Worm (Caenorhabditis elegans) whole organism, L1 larva: ENCODE results near the gene cest-7.

Experiments used
- C34B4.2 ChIP-seq: sonication (generic microtip); optimal IDR thresholded peaks from 2 replicates; lab custom pipeline; 2017; ENCODE audit warnings: mild to moderate bottlenecking, missing genetic modification characterization, missing compliant biosample characterization
- alr-1 ChIP-seq: fragments of 200-800 bp; sonication (Bioruptor generic); optimal IDR thresholded peaks from 2 replicates; lab custom pipeline; 2018; ENCODE audit warnings: borderline replicate concordance, mild to moderate bottlenecking, missing genetic modification characterization, missing compliant biosample characterization
- aly-2 ChIP-seq: fragments of 150-350 bp; optimal IDR thresholded peaks from 2 replicates; lab custom pipeline; 2014; ENCODE audit warnings: missing biosample characterization, missing genetic modification characterization
- ama-1 ChIP-seq: fragments of 150-350 bp; optimal IDR thresholded peaks from 2 replicates; lab custom pipeline; 2014
- blmp-1 ChIP-seq: fragments of 150-350 bp; optimal IDR thresholded peaks from 2 replicates; lab custom pipeline; 2014; ENCODE audit warnings: missing biosample characterization, missing genetic modification characterization
- ceh-63 ChIP-seq: fragments of 200-800 bp; sonication (Bioruptor generic); optimal IDR thresholded peaks from 2 replicates; lab custom pipeline; 2018; ENCODE audit warnings: mild to moderate bottlenecking, missing genetic modification characterization, missing compliant biosample characterization
- ces-1 ChIP-seq: fragments of 150-350 bp; optimal IDR thresholded peaks from 2 replicates; lab custom pipeline; 2014; ENCODE audit warnings: missing biosample characterization, missing genetic modification reagents, missing genetic modification characterization
- egl-27 ChIP-seq, 2 experiments: fragments of 150-350 bp in 1 of 2; sonication (generic microtip); optimal IDR thresholded peaks; 3 replicates each; lab custom pipeline; 2017 to 2018; ENCODE audit warnings: missing biosample characterization in 2 of 2, missing genetic modification characterization in 2 of 2, missing genetic modification reagents in 2 of 2
- elt-3 ChIP-seq, 6 experiments: fragments of 150-350 bp in 1 of 6; sonication (generic microtip); optimal IDR thresholded peaks; 2 replicates each; lab custom pipeline; 2017 to 2018; ENCODE audit warnings: missing biosample characterization in 6 of 6, missing genetic modification characterization in 6 of 6, inconsistent platforms in 1 of 6
- fkh-10 ChIP-seq: sonication (generic microtip); optimal IDR thresholded peaks from 2 replicates; lab custom pipeline; 2017; ENCODE audit warnings: missing biosample characterization, missing genetic modification reagents, missing genetic modification characterization
- fkh-4 ChIP-seq: sonication (generic microtip); optimal IDR thresholded peaks from 2 replicates; lab custom pipeline; 2016; ENCODE audit warnings: missing compliant biosample characterization, missing genetic modification characterization, borderline replicate concordance
- fkh-8 ChIP-seq: sonication (generic microtip); optimal IDR thresholded peaks from 2 replicates; lab custom pipeline; 2016; ENCODE audit warnings: mild to moderate bottlenecking, missing genetic modification characterization, missing compliant biosample characterization
- lin-13 ChIP-seq: fragments of 150-350 bp; optimal IDR thresholded peaks from 2 replicates; lab custom pipeline; 2014; ENCODE audit warnings: missing biosample characterization, missing genetic modification reagents, missing genetic modification characterization
- lin-14 ChIP-seq: fragments of 200-800 bp; sonication (Bioruptor generic); optimal IDR thresholded peaks from 2 replicates; lab custom pipeline; 2018; ENCODE audit warnings: mild to moderate bottlenecking, missing genetic modification characterization, moderate library complexity, missing compliant biosample characterization
- mab-9 ChIP-seq: fragments of 200-800 bp; sonication (Bioruptor generic); IDR thresholded peaks from 2 replicates; pipeline ENCODE4 v1.3.6; 2022; ENCODE audit warnings: missing genetic modification reagents, missing genetic modification characterization, missing compliant biosample characterization
- mep-1 ChIP-seq: fragments of 150-350 bp; optimal IDR thresholded peaks from 2 replicates; lab custom pipeline; 2014; ENCODE audit warnings: missing biosample characterization, missing genetic modification characterization
- nhr-11 ChIP-seq: fragments of 150-350 bp; optimal IDR thresholded peaks from 2 replicates; lab custom pipeline; 2014; ENCODE audit warnings: missing biosample characterization, missing genetic modification characterization
- nhr-20 ChIP-seq: sonication (generic microtip); optimal IDR thresholded peaks from 2 replicates; lab custom pipeline; 2016; ENCODE audit warnings: mild to moderate bottlenecking, missing genetic modification characterization, missing compliant biosample characterization
- nhr-28 ChIP-seq: fragments of 150-350 bp; optimal IDR thresholded peaks from 2 replicates; lab custom pipeline; 2014; ENCODE audit warnings: missing biosample characterization, missing genetic modification characterization
- nhr-71 ChIP-seq: sonication (generic microtip); optimal IDR thresholded peaks from 2 replicates; lab custom pipeline; 2016; ENCODE audit warnings: mild to moderate bottlenecking, missing genetic modification characterization, moderate library complexity, missing compliant biosample characterization
- nhr-76 ChIP-seq: sonication (generic microtip); optimal IDR thresholded peaks from 2 replicates; lab custom pipeline; 2017; ENCODE audit warnings: missing biosample characterization, missing genetic modification characterization
- nhr-90 ChIP-seq: sonication (generic microtip); optimal IDR thresholded peaks from 2 replicates; lab custom pipeline; 2016; ENCODE audit warnings: mild to moderate bottlenecking, missing genetic modification characterization, missing compliant biosample characterization; ENCODE audit not compliant: poor library complexity
- pax-3 ChIP-seq: fragments of 200-800 bp; sonication (Bioruptor generic); optimal IDR thresholded peaks from 2 replicates; lab custom pipeline; 2018; ENCODE audit warnings: mild to moderate bottlenecking, missing genetic modification characterization, moderate library complexity, missing compliant biosample characterization
- pqm-1 ChIP-seq: sonication (generic microtip); optimal IDR thresholded peaks from 3 replicates; lab custom pipeline; 2017; ENCODE audit warnings: missing biosample characterization, missing genetic modification characterization
- rnt-1 ChIP-seq: sonication (generic microtip); optimal IDR thresholded peaks from 2 replicates; lab custom pipeline; 2016; ENCODE audit warnings: mild to moderate bottlenecking, missing genetic modification characterization, moderate library complexity, missing compliant biosample characterization
- skn-1 ChIP-seq: fragments of 150-350 bp; optimal IDR thresholded peaks from 2 replicates; lab custom pipeline; 2014; ENCODE audit warnings: missing biosample characterization, missing genetic modification characterization
- snu-23 ChIP-seq: sonication (generic microtip); optimal IDR thresholded peaks from 2 replicates; lab custom pipeline; 2016; ENCODE audit warnings: missing genetic modification characterization, missing compliant biosample characterization
- sox-4 ChIP-seq: sonication (generic microtip); optimal IDR thresholded peaks from 2 replicates; lab custom pipeline; 2016; ENCODE audit warnings: missing genetic modification characterization, missing compliant biosample characterization
- sup-37 ChIP-seq: fragments of 200-800 bp; sonication (Bioruptor generic); optimal IDR thresholded peaks from 2 replicates; lab custom pipeline; 2018; ENCODE audit warnings: mild to moderate bottlenecking, missing genetic modification characterization, missing compliant biosample characterization
- unc-130 ChIP-seq: fragments of 150-350 bp; optimal IDR thresholded peaks from 2 replicates; lab custom pipeline; 2017; ENCODE audit warnings: missing biosample characterization, missing genetic modification characterization, inconsistent platforms
- unc-62 ChIP-seq: fragments of 150-350 bp; optimal IDR thresholded peaks from 2 replicates; lab custom pipeline; 2014; ENCODE audit warnings: missing biosample characterization, missing genetic modification reagents, missing genetic modification characterization
- unc-98 ChIP-seq: fragments of 200-800 bp; sonication (Bioruptor generic); IDR thresholded peaks from 2 replicates; pipeline ENCODE4 v1.3.6; 2022; ENCODE audit warnings: missing genetic modification characterization, missing compliant biosample characterization
- zip-4 ChIP-seq: fragments of 200-800 bp; sonication (Bioruptor generic); optimal IDR thresholded peaks from 2 replicates; lab custom pipeline; 2018; ENCODE audit warnings: mild to moderate bottlenecking, missing genetic modification characterization, moderate library complexity, missing compliant biosample characterization
- ztf-4 ChIP-seq: fragments of 150-350 bp; optimal IDR thresholded peaks from 2 replicates; lab custom pipeline; 2014; ENCODE audit warnings: missing biosample characterization, missing genetic modification characterization

The cest-7 gene

ce11 chrX:12248140-12248539, 18.4 kb downstream of the cest-7 start:
- TF ChIP-seq nhr-71 (tag; lab: Kevin White, UChicago) (no peak), rnt-1 (tag; lab: Kevin White, UChicago) (peak; percentile 44), ama-1 (lab: Kevin White, UChicago) (no peak), unc-98 (GFP tag; lab: Robert Waterston, UW) (no peak), blmp-1 (tag; lab: Kevin White, UChicago) (no peak), lin-14 (GFP tag; lab: Kevin White, UChicago) (peak; percentile 2)
- TF ChIP-seq, all 84 proteins: peak for 2

- peak; percentile 59 for TF ChIP-seq fkh-10 (GFP tag; lab: Kevin White, UChicago)
- no peak for TF ChIP-seq elt-3 (tag; optimal IDR thresholded peaks at IDR 0.05; lab: Kevin White, UChicago)
- TF ChIP-seq egl-27 (tag; optimal IDR thresholded peaks at IDR 0.05; lab: Kevin White, UChicago) = no peak
- TF ChIP-seq lin-13 (GFP tag; lab: Kevin White, UChicago) = no peak
- peak; percentile 23 for TF ChIP-seq ces-1 (GFP tag; lab: Kevin White, UChicago)
- TF ChIP-seq sup-37 (GFP tag; lab: Kevin White, UChicago) = no peak
- TF ChIP-seq unc-62 (GFP tag; lab: Kevin White, UChicago) = no peak
- no peak for TF ChIP-seq nhr-90 (tag; lab: Kevin White, UChicago)
- TF ChIP-seq snu-23 (GFP tag; lab: Kevin White, UChicago) = no peak
- TF ChIP-seq, all 84 proteins: peak for 2
These were observed 22.4 kb downstream of the cest-7 start for ce11 chrX:12252189-12252588.

ce11 chrX:12256594-12257048, 26.9 kb downstream of the cest-7 start, which contains the start of gene E01G6.2:
Gene E01G6.2, plus strand, starts transcription at chrX:12256644.
- peak; percentile 65 for TF ChIP-seq lin-14 (GFP tag; lab: Kevin White, UChicago)
- no peak for TF ChIP-seq zip-4
- 0 out of 2 replicates have a peak, but pooled peaks have one; percentile 43 for TF ChIP-seq mab-9 (GFP tag; lab: Robert Waterston, UW)

ce11 chrX:12260381-12260931, 30.7 kb downstream of the cest-7 start, which contains the start of gene E01G6.1:
Gene E01G6.1, plus strand, starts transcription at chrX:12260881.
- no peak for TF ChIP-seq lin-14 (GFP tag; lab: Kevin White, UChicago)
- no peak for TF ChIP-seq alr-1 (tag; lab: Kevin White, UChicago)
- no peak for TF ChIP-seq ztf-4
- no peak for TF ChIP-seq sox-4
- no peak for TF ChIP-seq skn-1 (tag; lab: Kevin White, UChicago)

- TF ChIP-seq unc-98 (GFP tag; lab: Robert Waterston, UW) (no peak), mab-9 (GFP tag; lab: Robert Waterston, UW) (no peak), unc-130 (tag; lab: Kevin White, UChicago) (no peak), nhr-20 (tag; lab: Kevin White, UChicago) (no peak), pax-3 (tag; lab: Kevin White, UChicago) (no peak), nhr-11 (no peak), nhr-76 (no peak), sup-37 (GFP tag; lab: Kevin White, UChicago) (no peak), ceh-63 (GFP tag; lab: Kevin White, UChicago) (no peak), fkh-8 (tag; lab: Kevin White, UChicago) (no peak), ztf-4 (no peak), nhr-28 (tag; lab: Kevin White, UChicago) (no peak), pqm-1 (no peak), sox-4 (no peak), fkh-10 (GFP tag; lab: Kevin White, UChicago) (no peak), fkh-4 (tag; lab: Kevin White, UChicago) (no peak), mep-1 (tag; lab: Kevin White, UChicago) (no peak), zip-4 (no peak), C34B4.2 (tag; lab: Kevin White, UChicago) (no peak), aly-2 (tag; lab: Kevin White, UChicago) (no peak)
- TF ChIP-seq, all 84 proteins: peak for 0
These were observed 41.1 kb downstream of the cest-7 start, which contains the start of gene otpl-8 for ce11 chrX:12270841-12271240. Gene otpl-8, minus strand, starts transcription at chrX:12270941.
